Worm (Caenorhabditis elegans) whole organism, late embryonic: ENCODE data around the gene B0034.7.

Experiments used
- K09A11.1 ChIP-seq: sonication (generic microtip); optimal IDR thresholded peaks from 2 replicates; lab custom pipeline; 2017; ENCODE audit warnings: antibody characterized with exemption, mild to moderate bottlenecking, missing genetic modification characterization, missing compliant biosample characterization; ENCODE audit not compliant: insufficient read depth
- Y22D7AL.16 ChIP-seq: sonication (generic microtip); optimal IDR thresholded peaks from 2 replicates; lab custom pipeline; 2016; ENCODE audit warnings: missing genetic modification characterization, missing compliant biosample characterization
- ama-1 ChIP-seq: fragments of 150-350 bp; optimal IDR thresholded peaks from 2 replicates; lab custom pipeline; 2014
- ceh-14 ChIP-seq: sonication (generic microtip); optimal IDR thresholded peaks from 2 replicates; lab custom pipeline; 2016; ENCODE audit warnings: missing genotype, missing genetic modification characterization, missing compliant biosample characterization
- ceh-24 ChIP-seq: sonication (generic microtip); optimal IDR thresholded peaks from 2 replicates; lab custom pipeline; 2016; ENCODE audit warnings: mild to moderate bottlenecking, missing genetic modification characterization, missing compliant biosample characterization
- ceh-30 ChIP-seq: fragments of 150-350 bp; optimal IDR thresholded peaks from 2 replicates; lab custom pipeline; 2014; ENCODE audit warnings: missing biosample characterization, missing genetic modification characterization
- ceh-31 ChIP-seq: sonication (generic microtip); optimal IDR thresholded peaks from 2 replicates; lab custom pipeline; 2016; ENCODE audit warnings: missing genetic modification characterization, missing compliant biosample characterization
- ceh-34 ChIP-seq: sonication (generic microtip); optimal IDR thresholded peaks from 2 replicates; lab custom pipeline; 2016; ENCODE audit warnings: mild to moderate bottlenecking, missing genetic modification characterization, missing compliant biosample characterization
- ceh-48 ChIP-seq: sonication (generic microtip); optimal IDR thresholded peaks from 2 replicates; lab custom pipeline; 2016; ENCODE audit warnings: missing genetic modification characterization, inconsistent platforms, missing compliant biosample characterization
- ceh-6 ChIP-seq: fragments of 200-800 bp; sonication (Bioruptor generic); optimal IDR thresholded peaks from 2 replicates; lab custom pipeline; 2018; ENCODE audit warnings: mild to moderate bottlenecking, missing genetic modification characterization, missing compliant biosample characterization
- ceh-9 ChIP-seq: sonication (generic microtip); optimal IDR thresholded peaks from 2 replicates; lab custom pipeline; 2016; ENCODE audit warnings: mild to moderate bottlenecking, missing genetic modification characterization, inconsistent platforms, missing compliant biosample characterization
- che-1 ChIP-seq: sonication (generic microtip); optimal IDR thresholded peaks from 2 replicates; lab custom pipeline; 2016; ENCODE audit warnings: mild to moderate bottlenecking, missing genetic modification characterization, missing compliant biosample characterization
- dmd-4 ChIP-seq: sonication (generic microtip); optimal IDR thresholded peaks from 2 replicates; lab custom pipeline; 2016; ENCODE audit warnings: borderline replicate concordance, missing genetic modification characterization, missing compliant biosample characterization
- dve-1 ChIP-seq: sonication (generic microtip); optimal IDR thresholded peaks from 2 replicates; lab custom pipeline; 2017; ENCODE audit warnings: antibody characterized with exemption, mild to moderate bottlenecking, missing genetic modification characterization, missing compliant biosample characterization
- elt-4 ChIP-seq: sonication (generic microtip); optimal IDR thresholded peaks from 2 replicates; lab custom pipeline; 2016; ENCODE audit warnings: missing genetic modification characterization, missing compliant biosample characterization
- fax-1 ChIP-seq: sonication (generic microtip); optimal IDR thresholded peaks from 2 replicates; lab custom pipeline; 2016; ENCODE audit warnings: missing genotype, missing genetic modification characterization, missing compliant biosample characterization
- fkh-10 ChIP-seq: fragments of 150-350 bp; optimal IDR thresholded peaks from 2 replicates; lab custom pipeline; 2014; ENCODE audit warnings: missing biosample characterization, missing genetic modification reagents, missing genetic modification characterization
- fkh-6 ChIP-seq: sonication (generic microtip); optimal IDR thresholded peaks from 2 replicates; lab custom pipeline; 2016; ENCODE audit warnings: missing genetic modification characterization, missing compliant biosample characterization
- hlh-15 ChIP-seq: sonication (generic microtip); optimal IDR thresholded peaks from 2 replicates; lab custom pipeline; 2016; ENCODE audit warnings: missing genetic modification characterization, missing compliant biosample characterization
- hlh-30 ChIP-seq: sonication (generic microtip); optimal IDR thresholded peaks from 2 replicates; lab custom pipeline; 2017; ENCODE audit warnings: antibody characterized with exemption, missing genetic modification characterization, missing compliant biosample characterization; ENCODE audit not compliant: insufficient read depth
- hlh-6 ChIP-seq: sonication (generic microtip); optimal IDR thresholded peaks from 2 replicates; lab custom pipeline; 2016; ENCODE audit warnings: missing genotype, missing genetic modification characterization, missing compliant biosample characterization
- nfya-1 ChIP-seq: sonication (generic microtip); optimal IDR thresholded peaks from 2 replicates; lab custom pipeline; 2017; ENCODE audit warnings: missing genetic modification characterization, mild to moderate bottlenecking, missing compliant biosample characterization, antibody characterized with exemption, moderate library complexity
- nhr-232 ChIP-seq: sonication (generic microtip); optimal IDR thresholded peaks from 2 replicates; lab custom pipeline; 2016; ENCODE audit warnings: missing genetic modification characterization, missing compliant biosample characterization
- pag-3 ChIP-seq: sonication (generic microtip); optimal IDR thresholded peaks from 2 replicates; lab custom pipeline; 2016; ENCODE audit warnings: missing compliant biosample characterization, missing genetic modification characterization, borderline replicate concordance
- pha-2 ChIP-seq: sonication (generic microtip); optimal IDR thresholded peaks from 2 replicates; lab custom pipeline; 2017; ENCODE audit warnings: mild to moderate bottlenecking, missing genetic modification characterization, missing compliant biosample characterization
- pqm-1 ChIP-seq: sonication (generic microtip); optimal IDR thresholded peaks from 2 replicates; lab custom pipeline; 2016; ENCODE audit warnings: missing genetic modification characterization, missing compliant biosample characterization
- pros-1 ChIP-seq: fragments of 150-350 bp; optimal IDR thresholded peaks from 2 replicates; lab custom pipeline; 2014; ENCODE audit warnings: missing biosample characterization, missing genetic modification reagents, missing genetic modification characterization
- ref-2 ChIP-seq: sonication (generic microtip); optimal IDR thresholded peaks from 2 replicates; lab custom pipeline; 2016; ENCODE audit warnings: missing genetic modification characterization, missing compliant biosample characterization
- syd-9 ChIP-seq: sonication (generic microtip); optimal IDR thresholded peaks from 2 replicates; lab custom pipeline; 2016; ENCODE audit warnings: mild to moderate bottlenecking, missing genetic modification characterization, moderate library complexity, missing compliant biosample characterization
- tbx-7 ChIP-seq: sonication (generic microtip); optimal IDR thresholded peaks from 2 replicates; lab custom pipeline; 2016; ENCODE audit warnings: missing genotype, missing genetic modification characterization, missing compliant biosample characterization
- ttx-3 ChIP-seq: sonication (generic microtip); optimal IDR thresholded peaks from 2 replicates; lab custom pipeline; 2016; ENCODE audit warnings: missing genetic modification reagents, missing genetic modification characterization, missing compliant biosample characterization
- unc-3 ChIP-seq, 2 experiments: fragments of 200-800 bp in 1 of 2; sonication (Bioruptor generic) in 1 of 2; sonication (generic microtip) in 1 of 2; conservative IDR thresholded peaks in 1 of 2; optimal IDR thresholded peaks in 1 of 2; 2 replicates each; pipeline versions ENCODE4 v1.3.6 to Lab custom; 2016 to 2022; ENCODE audit warnings: missing compliant biosample characterization in 2 of 2, missing genetic modification characterization in 2 of 2, missing genetic modification reagents in 1 of 2
- unc-42 ChIP-seq: sonication (generic microtip); optimal IDR thresholded peaks from 2 replicates; lab custom pipeline; 2016; ENCODE audit warnings: missing genotype, missing genetic modification characterization, missing compliant biosample characterization
- unc-55 ChIP-seq: sonication (generic microtip); optimal IDR thresholded peaks from 2 replicates; lab custom pipeline; 2017; ENCODE audit warnings: missing biosample characterization, missing genetic modification reagents, missing genetic modification characterization

B0034.7 gene

DNA sequence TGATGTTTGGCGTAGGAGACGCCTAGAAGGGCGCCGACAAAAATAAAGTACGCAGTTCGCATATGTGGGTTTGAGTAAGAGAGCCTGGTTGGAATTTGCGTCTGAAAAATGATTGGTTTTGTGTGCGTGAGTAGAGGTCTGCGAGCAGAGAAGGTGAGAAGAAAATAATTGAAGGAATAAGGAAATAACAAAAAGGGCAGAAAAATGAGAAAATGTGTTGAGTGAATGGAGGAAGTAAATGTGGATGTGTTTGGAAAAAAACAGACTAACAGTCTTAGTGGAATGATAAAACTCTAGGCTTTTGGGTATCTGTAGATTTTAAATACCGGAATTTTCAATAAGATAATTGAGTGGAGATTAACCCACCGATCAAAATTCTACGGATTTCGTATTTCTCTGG is 4.8 kb upstream of the B0034.7 start, which contains the start of gene casy-1:
casy-1 (minus strand) TSS at position 101 of the 400 bp plus-strand sequence.
- no peak for TF ChIP-seq fkh-6 (tag; lab: Kevin White, UChicago)
- no peak for TF ChIP-seq tbx-7 (tag; lab: Kevin White, UChicago)

DNA sequence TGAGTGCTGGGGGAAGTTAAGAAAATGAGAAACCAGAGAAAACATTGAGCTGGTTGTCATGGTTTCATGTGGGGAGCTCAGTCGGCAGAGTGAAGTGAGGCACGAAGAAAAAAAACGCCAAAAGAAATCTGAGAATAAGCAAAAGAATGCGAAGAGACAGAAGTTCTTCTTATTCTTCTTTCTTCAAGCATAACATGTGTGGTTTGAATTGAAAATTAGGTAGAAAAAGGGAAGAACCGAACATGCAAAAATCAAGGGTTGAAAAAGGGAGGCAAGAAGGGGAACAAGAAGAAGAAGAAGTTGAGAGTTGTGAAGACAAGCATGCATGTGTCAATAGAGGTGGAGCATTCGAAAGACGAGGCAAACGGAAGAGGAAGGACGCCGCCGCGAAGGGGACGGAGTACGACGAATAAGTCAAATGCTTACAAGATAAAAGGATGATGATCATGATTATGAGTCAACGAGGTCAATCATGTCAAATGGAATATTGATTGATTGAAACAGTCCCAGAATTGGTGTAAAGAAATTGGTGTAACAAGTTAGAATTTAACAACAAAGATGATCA is 3.5 kb upstream of the B0034.7 start:
- TF ChIP-seq hlh-6 (tag; lab: Kevin White, UChicago), result no peak

DNA sequence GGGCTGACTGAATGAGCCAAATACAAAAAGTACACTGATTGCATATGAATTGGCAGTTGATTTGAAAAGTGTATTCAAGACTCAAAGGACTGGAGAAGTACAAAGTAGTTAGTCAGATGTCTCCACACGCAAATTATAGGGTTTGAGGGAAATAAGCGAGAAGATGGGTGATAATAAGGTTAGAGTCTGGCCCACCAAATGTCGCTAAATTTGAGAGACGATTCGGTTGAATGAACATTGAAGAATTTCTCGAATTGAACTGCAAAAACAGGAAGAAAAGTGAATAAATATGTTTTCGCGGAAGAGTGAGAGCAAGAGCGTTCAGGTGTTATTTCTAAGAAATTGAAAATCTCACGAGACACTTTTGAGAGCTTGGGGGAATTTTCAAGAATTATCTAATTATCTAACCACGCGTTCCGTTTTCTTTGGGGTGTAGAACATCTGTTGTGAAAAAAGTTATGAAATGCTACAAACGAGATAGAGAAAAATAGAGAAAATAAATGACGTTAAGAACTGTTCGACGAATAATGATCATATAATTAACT is 1.8 kb upstream of the B0034.7 start:
- no peak for TF ChIP-seq fax-1
- TF ChIP-seq nfya-1 (tag; lab: Kevin White, UChicago), result no peak
- peak; percentile 83 for TF ChIP-seq unc-42 (tag; lab: Kevin White, UChicago)

DNA sequence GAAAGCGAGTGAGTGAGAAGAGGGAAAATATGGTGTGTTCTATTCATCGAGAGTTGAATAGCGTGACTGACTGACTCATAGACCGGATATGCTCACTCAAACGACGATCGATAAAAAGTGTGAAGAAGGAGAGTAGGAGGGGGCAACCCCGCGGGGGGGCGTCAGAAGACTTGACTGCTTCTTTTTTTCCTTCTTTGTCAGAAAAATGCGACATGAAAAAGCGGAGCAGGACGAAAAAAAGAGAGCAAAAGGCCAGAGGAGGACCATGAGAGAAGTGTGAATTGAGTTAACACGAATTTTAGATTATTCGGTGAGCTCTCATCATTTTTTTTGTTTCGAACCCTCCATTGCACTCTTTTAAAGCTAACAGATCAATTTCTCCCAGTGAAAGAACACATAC is 926 bp downstream of the B0034.7 start:
- TF ChIP-seq unc-42 (tag; lab: Kevin White, UChicago) (peak; percentile 63), ceh-30 (no peak), ceh-31 (peak; percentile 19), fkh-6 (tag; lab: Kevin White, UChicago) (no peak), ceh-48 (peak; percentile 47), ceh-9 (tag; lab: Kevin White, UChicago) (no peak), ceh-24 (tag; lab: Kevin White, UChicago) (no peak), fkh-10 (GFP tag; lab: Kevin White, UChicago) (peak; percentile 39), hlh-30 (tag; lab: Kevin White, UChicago) (no peak)

DNA sequence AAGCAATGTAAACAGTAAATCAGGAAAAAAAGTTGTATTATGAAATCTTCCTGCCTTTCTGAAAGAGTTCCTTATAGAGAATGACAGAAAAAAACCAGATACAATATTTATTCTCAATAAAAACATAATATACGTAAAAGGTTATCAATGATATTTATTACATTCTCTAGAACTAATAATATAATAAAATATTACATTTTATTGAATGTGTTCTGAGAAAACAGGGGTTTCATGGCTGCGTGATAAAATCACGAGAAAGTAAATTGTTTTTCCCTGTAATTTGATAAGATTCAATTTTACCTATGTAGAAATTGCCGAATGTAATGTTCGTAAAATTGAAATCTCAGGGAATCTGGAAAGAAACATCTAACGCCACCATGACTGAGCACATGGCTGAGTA is 3.5 kb downstream of the B0034.7 start:
- no peak for TF ChIP-seq ama-1 (lab: Kevin White, UChicago)
- no peak for TF ChIP-seq che-1 (tag; lab: Kevin White, UChicago)
- no peak for TF ChIP-seq syd-9 (tag; lab: Kevin White, UChicago)
- no peak for TF ChIP-seq ceh-6 (GFP tag; lab: Kevin White, UChicago)
- no peak for TF ChIP-seq ceh-9 (tag; lab: Kevin White, UChicago)
- no peak for TF ChIP-seq Y22D7AL.16 (tag; lab: Kevin White, UChicago)
- TF ChIP-seq unc-3 (GFP tag; conservative IDR thresholded peaks at IDR 0.05; lab: Robert Waterston, UW), result no peak
- no peak for TF ChIP-seq unc-3 (tag; optimal IDR thresholded peaks at IDR 0.05; lab: Kevin White, UChicago)

DNA sequence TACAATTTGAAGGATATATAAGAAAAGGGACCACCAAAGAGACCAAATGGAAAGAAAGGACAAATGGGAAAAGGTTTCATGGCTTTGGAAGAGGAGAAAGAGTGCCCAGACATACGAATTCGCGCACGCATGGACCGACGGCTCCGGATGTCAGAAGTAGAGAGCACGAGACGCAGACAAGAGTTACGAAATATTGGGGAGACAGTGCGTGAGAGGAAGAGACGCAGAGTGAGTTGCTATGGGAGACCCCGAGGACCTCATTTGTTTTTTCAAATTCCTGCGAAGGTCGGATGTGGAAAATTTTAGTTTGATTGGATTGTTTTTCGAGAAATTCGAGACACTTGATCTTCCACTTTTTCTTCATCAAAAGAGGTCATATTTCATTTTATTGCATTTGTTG is 5.2 kb downstream of the B0034.7 start:
- TF ChIP-seq dve-1 (tag; lab: Kevin White, UChicago) (no peak), ttx-3 (no peak), nhr-232 (tag; lab: Kevin White, UChicago) (no peak), Y22D7AL.16 (tag; lab: Kevin White, UChicago) (no peak), ceh-14 (tag; lab: Kevin White, UChicago) (no peak), ceh-31 (peak; percentile 50), ceh-34 (peak; percentile 25), pha-2 (tag; lab: Kevin White, UChicago) (no peak), unc-42 (tag; lab: Kevin White, UChicago) (peak; percentile 18), pros-1 (tag; lab: Kevin White, UChicago) (no peak), unc-55 (peak; percentile 40)

DNA sequence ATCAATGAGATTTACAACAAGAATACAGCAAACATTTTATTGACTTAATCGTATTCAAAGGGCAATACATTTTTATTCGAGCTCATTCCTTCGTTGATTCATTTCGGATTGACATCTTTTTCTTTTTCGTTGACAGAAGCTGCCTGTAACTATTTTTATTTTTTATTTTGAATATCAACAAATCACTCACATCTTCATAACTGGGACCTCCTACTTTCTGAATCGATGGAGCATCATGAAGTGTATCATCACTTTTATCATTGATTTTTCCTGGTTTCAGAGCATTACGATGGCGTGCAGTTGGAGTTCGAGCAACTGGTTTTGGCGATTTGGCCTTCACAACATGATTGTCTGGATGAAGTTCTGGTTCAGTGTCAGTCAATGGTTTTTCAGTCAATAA is 6.6 kb downstream of the B0034.7 start, which contains the start of gene B0034.1:
B0034.1 (plus strand) TSS at position 301 of the 400 bp plus-strand sequence.
- TF ChIP-seq ceh-9 (tag; lab: Kevin White, UChicago) (no peak), K09A11.1 (tag; lab: Kevin White, UChicago) (no peak), ref-2 (tag; lab: Kevin White, UChicago) (no peak), pqm-1 (tag; lab: Kevin White, UChicago) (no peak), elt-4 (no peak), hlh-15 (tag; lab: Kevin White, UChicago) (no peak), pha-2 (tag; lab: Kevin White, UChicago) (no peak), hlh-30 (tag; lab: Kevin White, UChicago) (no peak), dve-1 (tag; lab: Kevin White, UChicago) (no peak), unc-55 (no peak), pag-3 (tag; lab: Kevin White, UChicago) (no peak), dmd-4 (no peak)
